Fruit fly (Drosophila melanogaster) Kc167 (cell line): ENCODE results near the gene CG31549.

ENCODE experiments used
- Myc ChIP-seq: fragments of >200 bp; optimal IDR thresholded peaks from 2 replicates; lab custom pipeline; 2017; ENCODE audit warnings: missing external identifiers
- Sin3A ChIP-seq: fragments of >200 bp; optimal IDR thresholded peaks from 2 replicates; lab custom pipeline; 2018; ENCODE audit warnings: missing external identifiers
- h ChIP-seq: fragments of >200 bp; optimal IDR thresholded peaks from 3 replicates; lab custom pipeline; 2018; ENCODE audit warnings: missing external identifiers
- insv ChIP-seq: fragments of >200 bp; optimal IDR thresholded peaks from 3 replicates; lab custom pipeline; 2018; ENCODE audit warnings: missing external identifiers
- psq ChIP-seq: fragments of >200 bp; optimal IDR thresholded peaks from 2 replicates; lab custom pipeline; 2017; ENCODE audit warnings: missing external identifiers
- ttk ChIP-seq: sonication (Bioruptor generic); optimal IDR thresholded peaks from 2 replicates; lab custom pipeline; 2017; ENCODE audit warnings: missing external identifiers

dm6 chr3R:5669740-5670659 lies 38.0 kb downstream of the CG31549 start:
- no peak for TF ChIP-seq h
- peak; percentile 85 for TF ChIP-seq psq (lab: Kevin White, UChicago)
- no peak for TF ChIP-seq ttk (lab: Kevin White, UChicago)
- TF ChIP-seq Myc (lab: Kevin White, UChicago): no peak
- no peak for TF ChIP-seq Sin3A (lab: Kevin White, UChicago)
- no peak for TF ChIP-seq insv (lab: Kevin White, UChicago)
